Worm (Caenorhabditis elegans) whole organism, L4 larva: ENCODE data around the gene Y36E3A.2.
A peak's percentile ranks its signal among the peaks of the same experiment; 100 is the strongest.

Experiments
- F10B5.3 ChIP-seq: sonication (generic microtip); optimal IDR thresholded peaks from 2 replicates; lab custom pipeline; 2016; ENCODE audit warnings: mild to moderate bottlenecking, missing genetic modification characterization, missing compliant biosample characterization
- F37D6.2 ChIP-seq: sonication (generic microtip); optimal IDR thresholded peaks from 2 replicates; lab custom pipeline; 2016; ENCODE audit warnings: mild to moderate bottlenecking, missing genetic modification characterization, missing compliant biosample characterization
- F49E8.2 ChIP-seq: sonication (generic microtip); optimal IDR thresholded peaks from 2 replicates; lab custom pipeline; 2016; ENCODE audit warnings: missing compliant biosample characterization, mild to moderate bottlenecking, missing genetic modification characterization, borderline replicate concordance
- Y75B8A.6 ChIP-seq: fragments of 200-800 bp; sonication (Bioruptor generic); IDR thresholded peaks from 2 replicates; pipeline ENCODE4 v1.3.6; 2022; ENCODE audit warnings: missing genetic modification reagents, missing genetic modification characterization, missing compliant biosample characterization
- ZK337.2 ChIP-seq: fragments of 200-800 bp; sonication (Bioruptor generic); IDR thresholded peaks from 2 replicates; pipeline ENCODE4 v1.3.6; 2022; ENCODE audit warnings: missing genetic modification reagents, missing genetic modification characterization, missing compliant biosample characterization
- aha-1 ChIP-seq: fragments of 150-350 bp; peaks from one replicate; lab custom pipeline; 2014; ENCODE audit warnings: missing biosample characterization, missing genetic modification characterization
- attf-4 ChIP-seq: sonication (generic microtip); optimal IDR thresholded peaks from 3 replicates; lab custom pipeline; 2017; ENCODE audit warnings: missing biosample characterization, missing genetic modification characterization
- ceh-82 ChIP-seq: sonication (generic microtip); optimal IDR thresholded peaks from 2 replicates; lab custom pipeline; 2017; ENCODE audit warnings: missing biosample characterization, missing genetic modification characterization
- daf-16 ChIP-seq, 3 experiments: sonication (generic microtip); optimal IDR thresholded peaks; 2 replicates each; lab custom pipeline; 2016 to 2017; ENCODE audit warnings: missing genetic modification characterization in 3 of 3, missing genetic modification reagents in 3 of 3, mild to moderate bottlenecking in 2 of 3, missing compliant biosample characterization in 2 of 3, missing biosample characterization in 1 of 3, moderate library complexity in 1 of 3
- daf-19 ChIP-seq: fragments of 200-800 bp; sonication (Bioruptor generic); conservative IDR thresholded peaks from 2 replicates; pipeline ENCODE4 v1.3.6; 2022; ENCODE audit warnings: missing genetic modification characterization, missing compliant biosample characterization
- daf-8 ChIP-seq: fragments of 200-800 bp; sonication (Bioruptor generic); IDR thresholded peaks from 2 replicates; pipeline ENCODE4 v1.3.6; 2022; ENCODE audit warnings: missing genetic modification characterization, missing compliant biosample characterization
- dmd-6 ChIP-seq: fragments of 200-800 bp; sonication (Bioruptor generic); IDR thresholded peaks from 2 replicates; pipeline ENCODE4 v1.3.6; 2022; ENCODE audit warnings: missing genetic modification reagents, missing genetic modification characterization, missing compliant biosample characterization
- dmd-8 ChIP-seq: fragments of 200-800 bp; sonication (Bioruptor generic); IDR thresholded peaks from 2 replicates; pipeline ENCODE4 v1.3.6; 2022; ENCODE audit warnings: missing genetic modification characterization, missing compliant biosample characterization
- dpl-1 ChIP-seq: fragments of 150-350 bp; optimal IDR thresholded peaks from 2 replicates; lab custom pipeline; 2014; ENCODE audit warnings: missing biosample characterization, missing genetic modification reagents, missing genetic modification characterization
- dve-1 ChIP-seq: sonication (generic microtip); optimal IDR thresholded peaks from 2 replicates; lab custom pipeline; 2017; ENCODE audit warnings: antibody characterized with exemption, mild to moderate bottlenecking, missing genetic modification characterization, missing compliant biosample characterization; ENCODE audit not compliant: insufficient read depth
- fkh-10 ChIP-seq: fragments of 150-350 bp; optimal IDR thresholded peaks from 2 replicates; lab custom pipeline; 2014; ENCODE audit warnings: missing biosample characterization, missing genetic modification reagents, missing genetic modification characterization
- hif-1 ChIP-seq, 2 experiments: sonication (generic microtip); optimal IDR thresholded peaks; 2 replicates each; lab custom pipeline; 2016 to 2017; ENCODE audit warnings: missing compliant biosample characterization in 2 of 2, missing genetic modification characterization in 2 of 2, missing genetic modification reagents in 2 of 2, missing genotype in 2 of 2, mild to moderate bottlenecking in 1 of 2
- lin-13 ChIP-seq: fragments of 150-350 bp; optimal IDR thresholded peaks from 2 replicates; lab custom pipeline; 2014; ENCODE audit warnings: missing biosample characterization, missing genetic modification reagents, missing genetic modification characterization
- lin-38 ChIP-seq: fragments of 200-800 bp; sonication (Bioruptor generic); IDR thresholded peaks from 2 replicates; pipeline ENCODE4 v1.3.6; 2022; ENCODE audit warnings: missing genetic modification reagents, missing genetic modification characterization, missing compliant biosample characterization
- madf-5 ChIP-seq, 2 experiments: fragments of 200-800 bp; sonication (Bioruptor generic); IDR thresholded peaks; 2 replicates each; pipeline ENCODE4 v1.3.6; 2022; ENCODE audit warnings: missing compliant biosample characterization in 2 of 2, missing genetic modification characterization in 2 of 2
- mes-2 ChIP-seq: sonication (generic microtip); optimal IDR thresholded peaks from 2 replicates; lab custom pipeline; 2016; ENCODE audit warnings: missing genotype, mild to moderate bottlenecking, missing genetic modification characterization, missing compliant biosample characterization; ENCODE audit not compliant: poor library complexity, severe bottlenecking
- mxl-2 ChIP-seq: fragments of 200-800 bp; sonication (Bioruptor generic); conservative IDR thresholded peaks from 2 replicates; pipeline ENCODE4 v1.3.6; 2022; ENCODE audit warnings: missing genetic modification reagents, missing genetic modification characterization, missing compliant biosample characterization
- mxl-3 ChIP-seq: fragments of 200-800 bp; sonication (Bioruptor generic); optimal IDR thresholded peaks from 2 replicates; lab custom pipeline; 2018; ENCODE audit warnings: mild to moderate bottlenecking, missing genetic modification characterization, missing compliant biosample characterization
- nhr-10 ChIP-seq: fragments of 150-350 bp; optimal IDR thresholded peaks from 2 replicates; lab custom pipeline; 2014; ENCODE audit warnings: missing biosample characterization, missing genetic modification characterization
- nhr-237 ChIP-seq: sonication (generic microtip); optimal IDR thresholded peaks from 2 replicates; lab custom pipeline; 2017; ENCODE audit warnings: missing biosample characterization, missing genetic modification characterization
- nhr-25 ChIP-seq: sonication (generic microtip); optimal IDR thresholded peaks from 2 replicates; lab custom pipeline; 2017; ENCODE audit warnings: missing genetic modification characterization, mild to moderate bottlenecking, missing compliant biosample characterization, antibody characterized with exemption, moderate library complexity, borderline replicate concordance; ENCODE audit not compliant: insufficient read depth
- nhr-28 ChIP-seq: fragments of 150-350 bp; optimal IDR thresholded peaks from 2 replicates; lab custom pipeline; 2014; ENCODE audit warnings: missing biosample characterization, missing genetic modification characterization
- nhr-48 ChIP-seq: sonication (generic microtip); optimal IDR thresholded peaks from 2 replicates; lab custom pipeline; 2016; ENCODE audit warnings: mild to moderate bottlenecking, missing genetic modification characterization, missing compliant biosample characterization
- nhr-76 ChIP-seq: fragments of 150-350 bp; optimal IDR thresholded peaks from 2 replicates; lab custom pipeline; 2014; ENCODE audit warnings: missing biosample characterization, missing genetic modification characterization
- nhr-77 ChIP-seq: fragments of 150-350 bp; optimal IDR thresholded peaks from 2 replicates; lab custom pipeline; 2014; ENCODE audit warnings: missing biosample characterization, missing genetic modification characterization
- pqm-1 ChIP-seq: sonication (generic microtip); optimal IDR thresholded peaks from 2 replicates; lab custom pipeline; 2017; ENCODE audit warnings: missing biosample characterization, missing genetic modification characterization
- sdz-12 ChIP-seq: fragments of 200-800 bp; sonication (Bioruptor generic); optimal IDR thresholded peaks from 2 replicates; lab custom pipeline; 2018; ENCODE audit warnings: mild to moderate bottlenecking, missing genetic modification characterization, missing compliant biosample characterization
- snpc-4 ChIP-seq: fragments of 150-350 bp; optimal IDR thresholded peaks from 2 replicates; lab custom pipeline; 2014; ENCODE audit warnings: missing biosample characterization, missing genetic modification characterization
- tag-97 ChIP-seq: fragments of 200-800 bp; sonication (Bioruptor generic); IDR thresholded peaks from 2 replicates; pipeline ENCODE4 v1.3.6; 2022; ENCODE audit warnings: missing genetic modification characterization, missing compliant biosample characterization
- unc-130 ChIP-seq: sonication (generic microtip); optimal IDR thresholded peaks from 2 replicates; lab custom pipeline; 2016; ENCODE audit warnings: missing genetic modification reagents, missing genetic modification characterization, missing compliant biosample characterization
- unc-62 ChIP-seq, 3 experiments: fragments of 150-350 bp in 1 of 3; sonication (generic microtip); optimal IDR thresholded peaks in 2 of 3; peaks in 1 of 3; 1 replicate in 1 of 3; 2 replicates in 2 of 3; lab custom pipeline; 2014 to 2017; ENCODE audit warnings: missing biosample characterization in 3 of 3, missing genetic modification characterization in 3 of 3, missing genetic modification reagents in 3 of 3, missing genotype in 1 of 3
- zfp-3 ChIP-seq: fragments of 200-800 bp; sonication (Bioruptor generic); conservative IDR thresholded peaks from 2 replicates; pipeline ENCODE4 v1.3.6; 2022; ENCODE audit warnings: missing genetic modification reagents, missing genetic modification characterization, missing compliant biosample characterization
- zip-2 ChIP-seq: fragments of 150-350 bp; optimal IDR thresholded peaks from 2 replicates; lab custom pipeline; 2014; ENCODE audit warnings: missing biosample characterization, missing genetic modification characterization

Y36E3A.2 gene

ce11 chrV:15431322-15432052, 5.6 kb downstream of the Y36E3A.2 start (continued):
- TF ChIP-seq dpl-1 (GFP tag; lab: Kevin White, UChicago) (no peak), daf-19 (GFP tag; lab: Robert Waterston, UW) (no peak), unc-62 (GFP tag; optimal IDR thresholded peaks at IDR 0.05 in 1 of 2; lab: Kevin White, UChicago) (peak in 1 of 2 experiments; percentile 63), unc-62 (tag; optimal IDR thresholded peaks at IDR 0.05; lab: Kevin White, UChicago) (no peak)

ce11 chrV:15432457-15432856, 6.6 kb downstream of the Y36E3A.2 start, which contains the start of gene T26H5.8:
Gene T26H5.8, minus strand, starts transcription at chrV:15432726.
- peak; percentile 26 for TF ChIP-seq dve-1 (tag; lab: Kevin White, UChicago)
- TF ChIP-seq snpc-4 (tag; lab: Kevin White, UChicago): no peak
- TF ChIP-seq nhr-28 (tag; lab: Kevin White, UChicago): peak; percentile 80
- no peak for TF ChIP-seq daf-16 (GFP tag; optimal IDR thresholded peaks at IDR 0.05; lab: Kevin White, UChicago)
- peak; percentile 97 for TF ChIP-seq daf-16 (tag; optimal IDR thresholded peaks at IDR 0.05; lab: Kevin White, UChicago)
- peak; percentile 17 for TF ChIP-seq aha-1 (tag; lab: Kevin White, UChicago)
- TF ChIP-seq ceh-82: no peak
- peak; percentile 92 for TF ChIP-seq pqm-1 (tag; lab: Kevin White, UChicago)

DNA sequence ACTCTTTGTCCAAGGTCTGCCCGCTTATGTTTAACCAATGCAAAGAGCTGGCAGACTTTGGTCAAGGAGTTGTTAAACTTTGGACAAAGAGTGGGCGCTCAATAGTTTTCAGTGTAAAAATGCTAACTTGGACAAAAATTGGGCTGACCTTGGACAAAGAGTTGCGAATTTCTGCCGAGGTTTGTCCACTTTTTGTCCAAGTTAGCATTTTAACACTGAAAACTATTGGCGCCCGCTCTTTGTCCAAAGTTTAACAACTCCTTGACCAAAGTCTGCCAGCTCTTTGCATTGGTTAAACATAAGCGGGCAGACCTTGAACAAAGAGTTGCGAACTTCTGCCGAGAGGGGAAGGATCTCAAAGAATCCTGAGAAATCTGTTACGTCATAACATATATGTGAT, 7.8 kb downstream of the Y36E3A.2 start:
- TF ChIP-seq mxl-2 (GFP tag; lab: Robert Waterston, UW) (peak; percentile 56; the same call in 1 of the 2 replicates), aha-1 (tag; lab: Kevin White, UChicago) (peak; percentile 38)

- no peak for TF ChIP-seq nhr-48 (tag; lab: Kevin White, UChicago)
- TF ChIP-seq daf-16 (GFP tag; optimal IDR thresholded peaks at IDR 0.05; lab: Kevin White, UChicago): no peak
- TF ChIP-seq daf-16 (tag; optimal IDR thresholded peaks at IDR 0.05; lab: Kevin White, UChicago): peak; percentile 53
- TF ChIP-seq pqm-1 (tag; lab: Kevin White, UChicago): peak; percentile 57
- no peak for TF ChIP-seq tag-97 (GFP tag; lab: Robert Waterston, UW)
- TF ChIP-seq zip-2 (tag; lab: Kevin White, UChicago): no peak
- TF ChIP-seq hif-1 (tag; optimal IDR thresholded peaks at IDR 0.05; lab: Kevin White, UChicago): no peak
Measured at ce11 chrV:15434647-15435046, 8.8 kb downstream of the Y36E3A.2 start.

DNA sequence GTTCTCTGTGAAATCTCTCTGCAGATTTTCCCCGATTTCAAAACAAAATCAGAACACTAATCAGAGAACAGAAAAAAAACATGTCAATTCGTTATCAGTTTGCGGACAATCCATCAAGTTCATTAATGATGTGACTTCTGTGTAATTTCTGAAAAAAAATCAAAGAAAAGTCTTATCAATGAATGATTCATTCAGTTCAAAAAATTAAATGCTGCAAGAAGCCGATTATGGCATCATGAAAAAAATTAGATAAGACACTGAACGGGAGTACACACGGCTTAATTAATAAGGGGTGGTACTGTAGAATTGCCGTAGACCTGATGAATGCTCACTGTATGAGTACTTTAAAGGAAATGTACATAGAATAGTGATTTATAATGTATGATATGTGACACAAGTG, 10.3 kb downstream of the Y36E3A.2 start:
- no peak for TF ChIP-seq daf-16 (GFP tag; optimal IDR thresholded peaks at IDR 0.05; lab: Kevin White, UChicago)
- TF ChIP-seq daf-16 (tag; optimal IDR thresholded peaks at IDR 0.05; lab: Kevin White, UChicago): peak; percentile 71
- no peak for TF ChIP-seq nhr-76
- no peak for TF ChIP-seq nhr-25 (tag; lab: Kevin White, UChicago)
- no peak for TF ChIP-seq mes-2 (tag; lab: Kevin White, UChicago)
- TF ChIP-seq fkh-10 (GFP tag; lab: Kevin White, UChicago): no peak
- no peak for TF ChIP-seq attf-4 (tag; lab: Kevin White, UChicago)
- peak; percentile 72 for TF ChIP-seq nhr-28 (tag; lab: Kevin White, UChicago)
- TF ChIP-seq mxl-3 (GFP tag; lab: Kevin White, UChicago): no peak
- TF ChIP-seq lin-38 (GFP tag; lab: Robert Waterston, UW): no peak
- TF ChIP-seq zfp-3 (GFP tag; lab: Robert Waterston, UW): no peak
- no peak for TF ChIP-seq unc-62 (GFP tag; optimal IDR thresholded peaks at IDR 0.05 in 1 of 2; lab: Kevin White, UChicago)
- no peak for TF ChIP-seq unc-62 (tag; optimal IDR thresholded peaks at IDR 0.05; lab: Kevin White, UChicago)
- no peak for TF ChIP-seq daf-19 (GFP tag; lab: Robert Waterston, UW)
- TF ChIP-seq unc-130 (GFP tag; lab: Kevin White, UChicago): no peak
- TF ChIP-seq nhr-237 (tag; lab: Kevin White, UChicago): no peak
- TF ChIP-seq nhr-10 (tag; lab: Kevin White, UChicago): no peak
- no peak for TF ChIP-seq sdz-12 (GFP tag; lab: Kevin White, UChicago)
- TF ChIP-seq nhr-77 (tag; lab: Kevin White, UChicago): peak; percentile 10
- peak; percentile 88 for TF ChIP-seq pqm-1 (tag; lab: Kevin White, UChicago)
- peak; percentile 51 for TF ChIP-seq dve-1 (tag; lab: Kevin White, UChicago)
- TF ChIP-seq F10B5.3 (tag; lab: Kevin White, UChicago): no peak
- TF ChIP-seq F49E8.2: no peak
- TF ChIP-seq Y75B8A.6 (GFP tag; lab: Robert Waterston, UW): no peak
- no peak for TF ChIP-seq dmd-8
- no peak for TF ChIP-seq F37D6.2 (tag; lab: Kevin White, UChicago)
- no peak for TF ChIP-seq tag-97 (GFP tag; lab: Robert Waterston, UW)
- no peak for TF ChIP-seq madf-5 (GFP tag; IDR thresholded peaks at IDR 0.05; lab: Robert Waterston, UW)
- no peak for TF ChIP-seq lin-13
- TF ChIP-seq daf-8 (GFP tag; lab: Robert Waterston, UW): no peak
- no peak for TF ChIP-seq zip-2 (tag; lab: Kevin White, UChicago)
- peak; percentile 95; the same call in 1 of the 2 replicates for TF ChIP-seq dmd-6 (GFP tag; lab: Robert Waterston, UW)
- no peak for TF ChIP-seq ZK337.2 (GFP tag; lab: Robert Waterston, UW)
